Worm (Caenorhabditis elegans) whole organism, L3 larva: ENCODE data around the gene F11E6.10.

ENCODE experiments used
- R02D3.7 ChIP-seq: fragments of 150-350 bp; optimal IDR thresholded peaks from 2 replicates; lab custom pipeline; 2014; ENCODE audit warnings: missing biosample characterization, missing genetic modification characterization
- ceh-16 ChIP-seq: sonication (generic microtip); optimal IDR thresholded peaks from 2 replicates; lab custom pipeline; 2017; ENCODE audit warnings: missing biosample characterization, missing genetic modification characterization
- ceh-28 ChIP-seq: fragments of 150-350 bp; optimal IDR thresholded peaks from 2 replicates; lab custom pipeline; 2014; ENCODE audit warnings: missing biosample characterization, missing genetic modification reagents, missing genetic modification characterization
- ceh-82 ChIP-seq: fragments of 150-350 bp; optimal IDR thresholded peaks from 2 replicates; lab custom pipeline; 2014; ENCODE audit warnings: missing biosample characterization, missing genetic modification characterization
- ceh-9 ChIP-seq: sonication (generic microtip); optimal IDR thresholded peaks from 2 replicates; lab custom pipeline; 2018; ENCODE audit warnings: missing biosample characterization, missing genetic modification characterization
- daf-12 ChIP-seq: fragments of 150-350 bp; optimal IDR thresholded peaks from 2 replicates; lab custom pipeline; 2014; ENCODE audit warnings: missing biosample characterization, missing genetic modification reagents, missing genetic modification characterization
- egl-27 ChIP-seq: sonication (generic microtip); optimal IDR thresholded peaks from 4 replicates; lab custom pipeline; 2017; ENCODE audit warnings: missing biosample characterization, missing genetic modification reagents, missing genetic modification characterization
- elt-3 ChIP-seq, 3 experiments: fragments of 150-350 bp in 1 of 3; sonication (generic microtip) in 2 of 3; optimal IDR thresholded peaks; 2 replicates in 2 of 3; 4 replicates in 1 of 3; lab custom pipeline; 2014 to 2017; ENCODE audit warnings: missing biosample characterization in 3 of 3, missing genetic modification characterization in 3 of 3
- eor-1 ChIP-seq, 2 experiments: fragments of 150-350 bp; optimal IDR thresholded peaks; 2 replicates each; lab custom pipeline; 2014 to 2018; ENCODE audit warnings: missing biosample characterization in 2 of 2, missing genetic modification characterization in 2 of 2
- fkh-10 ChIP-seq: sonication (generic microtip); optimal IDR thresholded peaks from 2 replicates; lab custom pipeline; 2017; ENCODE audit warnings: missing biosample characterization, missing genetic modification reagents, missing genetic modification characterization
- fkh-2 ChIP-seq: fragments of 150-350 bp; optimal IDR thresholded peaks from 2 replicates; lab custom pipeline; 2014; ENCODE audit warnings: missing biosample characterization, missing genetic modification reagents, missing genetic modification characterization
- fos-1 ChIP-seq: fragments of 150-350 bp; optimal IDR thresholded peaks from 2 replicates; lab custom pipeline; 2014; ENCODE audit warnings: missing biosample characterization, missing genetic modification characterization
- jun-1 ChIP-seq: fragments of 150-350 bp; optimal IDR thresholded peaks from 2 replicates; lab custom pipeline; 2014; ENCODE audit warnings: missing biosample characterization, missing genetic modification reagents, missing genetic modification characterization
- lin-15B ChIP-seq: fragments of 150-350 bp; optimal IDR thresholded peaks from 2 replicates; lab custom pipeline; 2014; ENCODE audit warnings: missing biosample characterization, missing genetic modification characterization
- lin-39 ChIP-seq: fragments of 150-350 bp; optimal IDR thresholded peaks from 2 replicates; lab custom pipeline; 2018; ENCODE audit warnings: missing biosample characterization, missing genetic modification reagents, missing genetic modification characterization
- lsy-12 ChIP-seq: sonication (generic microtip); optimal IDR thresholded peaks from 2 replicates; lab custom pipeline; 2016; ENCODE audit warnings: mild to moderate bottlenecking, missing genetic modification characterization, missing compliant biosample characterization
- mml-1 ChIP-seq: fragments of 150-350 bp; sonication (generic microtip); optimal IDR thresholded peaks from 3 replicates; lab custom pipeline; 2014; ENCODE audit warnings: missing biosample characterization, missing genetic modification characterization
- nfya-1 ChIP-seq: sonication (generic microtip); optimal IDR thresholded peaks from 2 replicates; lab custom pipeline; 2017; ENCODE audit warnings: missing genetic modification characterization, mild to moderate bottlenecking, missing compliant biosample characterization, antibody characterized with exemption, moderate library complexity; ENCODE audit not compliant: insufficient read depth
- nhr-11 ChIP-seq: fragments of 150-350 bp; optimal IDR thresholded peaks from 2 replicates; lab custom pipeline; 2014; ENCODE audit warnings: missing biosample characterization, missing genetic modification characterization
- nhr-12 ChIP-seq: fragments of 150-350 bp; optimal IDR thresholded peaks from 2 replicates; lab custom pipeline; 2014; ENCODE audit warnings: missing biosample characterization, missing genetic modification characterization
- nhr-23 ChIP-seq: fragments of 150-350 bp; optimal IDR thresholded peaks from 2 replicates; lab custom pipeline; 2014; ENCODE audit warnings: missing biosample characterization, missing genetic modification reagents, missing genetic modification characterization
- nhr-25 ChIP-seq: sonication (generic microtip); optimal IDR thresholded peaks from 2 replicates; lab custom pipeline; 2017; ENCODE audit warnings: missing biosample characterization, missing genetic modification characterization
- nhr-43 ChIP-seq: sonication (generic microtip); optimal IDR thresholded peaks from 2 replicates; lab custom pipeline; 2016; ENCODE audit warnings: mild to moderate bottlenecking, missing genetic modification characterization, missing compliant biosample characterization; ENCODE audit not compliant: poor library complexity, severe bottlenecking
- nhr-76 ChIP-seq: fragments of 150-350 bp; sonication (generic microtip); optimal IDR thresholded peaks from 5 replicates; lab custom pipeline; 2014; ENCODE audit warnings: missing biosample characterization, missing genetic modification characterization
- nhr-77 ChIP-seq: fragments of 150-350 bp; optimal IDR thresholded peaks from 2 replicates; lab custom pipeline; 2014; ENCODE audit warnings: missing biosample characterization, missing genetic modification characterization
- pha-4 ChIP-seq: fragments of 150-350 bp; optimal IDR thresholded peaks from 2 replicates; lab custom pipeline; 2014; ENCODE audit warnings: missing biosample characterization, missing genetic modification reagents, missing genetic modification characterization
- pqm-1 ChIP-seq: fragments of 150-350 bp; optimal IDR thresholded peaks from 2 replicates; lab custom pipeline; 2017; ENCODE audit warnings: missing biosample characterization, missing genetic modification characterization, inconsistent platforms
- sea-2 ChIP-seq: fragments of 150-350 bp; sonication (generic microtip); optimal IDR thresholded peaks from 4 replicates; lab custom pipeline; 2014; ENCODE audit warnings: missing biosample characterization, missing genetic modification reagents, missing genetic modification characterization
- skn-1 ChIP-seq: fragments of 150-350 bp; optimal IDR thresholded peaks from 2 replicates; lab custom pipeline; 2014; ENCODE audit warnings: missing biosample characterization, missing genetic modification characterization
- snpc-4 ChIP-seq: fragments of 150-350 bp; optimal IDR thresholded peaks from 2 replicates; lab custom pipeline; 2014; ENCODE audit warnings: missing biosample characterization, missing genetic modification characterization
- tbx-2 ChIP-seq: sonication (generic microtip); optimal IDR thresholded peaks from 2 replicates; lab custom pipeline; 2016; ENCODE audit warnings: mild to moderate bottlenecking, missing genetic modification characterization, missing compliant biosample characterization
- unc-39 ChIP-seq: sonication (generic microtip); optimal IDR thresholded peaks from 4 replicates; lab custom pipeline; 2017; ENCODE audit warnings: missing biosample characterization, missing genetic modification characterization
- unc-62 ChIP-seq: fragments of 150-350 bp; sonication (generic microtip); optimal IDR thresholded peaks from 4 replicates; lab custom pipeline; 2014; ENCODE audit warnings: missing biosample characterization, missing genetic modification reagents, missing genetic modification characterization
- zag-1 ChIP-seq: fragments of 150-350 bp; optimal IDR thresholded peaks from 2 replicates; lab custom pipeline; 2014; ENCODE audit warnings: missing biosample characterization, missing genetic modification characterization
- ztf-4 ChIP-seq: fragments of 150-350 bp; optimal IDR thresholded peaks from 2 replicates; lab custom pipeline; 2014; ENCODE audit warnings: missing biosample characterization, missing genetic modification characterization

The F11E6.10 gene

ce11 chrIV:17453996-17454395 lies 9.0 kb downstream of the F11E6.10 start:
- TF ChIP-seq fos-1 (no peak), mml-1 (tag; lab: Kevin White, UChicago) (no peak), unc-62 (no peak), jun-1 (tag; lab: Kevin White, UChicago) (no peak), nfya-1 (no peak), fkh-10 (GFP tag; lab: Kevin White, UChicago) (no peak), nhr-11 (tag; lab: Kevin White, UChicago) (no peak), nhr-12 (tag; lab: Kevin White, UChicago) (no peak), egl-27 (tag; lab: Kevin White, UChicago) (no peak), ceh-16 (no peak), elt-3 (tag; optimal IDR thresholded peaks at IDR 0.05; lab: Kevin White, UChicago) (no peak), R02D3.7 (tag; lab: Kevin White, UChicago) (no peak), nhr-76 (tag; lab: Kevin White, UChicago) (no peak)

- no peak for TF ChIP-seq pqm-1 (tag; lab: Kevin White, UChicago)
- TF ChIP-seq nfya-1: no peak
- TF ChIP-seq sea-2 (GFP tag; lab: Kevin White, UChicago): no peak
- TF ChIP-seq egl-27 (tag; lab: Kevin White, UChicago): no peak
- no peak for TF ChIP-seq nhr-43 (tag; lab: Kevin White, UChicago)
- TF ChIP-seq ceh-9 (tag; lab: Kevin White, UChicago): no peak
- TF ChIP-seq unc-39 (tag; lab: Kevin White, UChicago): no peak
- TF ChIP-seq lin-39 (tag; lab: Kevin White, UChicago): no peak
- no peak for TF ChIP-seq nhr-23 (tag; lab: Kevin White, UChicago)
- TF ChIP-seq ceh-16: no peak
- TF ChIP-seq nhr-25 (tag; lab: Kevin White, UChicago): no peak
- no peak for TF ChIP-seq ceh-28 (tag; lab: Kevin White, UChicago)
- no peak for TF ChIP-seq fkh-10 (GFP tag; lab: Kevin White, UChicago)
- TF ChIP-seq fkh-2 (tag; lab: Kevin White, UChicago): no peak
- no peak for TF ChIP-seq tbx-2 (tag; lab: Kevin White, UChicago)
- no peak for TF ChIP-seq nhr-11 (tag; lab: Kevin White, UChicago)
- no peak for TF ChIP-seq snpc-4
- TF ChIP-seq ceh-82 (tag; lab: Kevin White, UChicago): no peak
- TF ChIP-seq pha-4 (tag; lab: Kevin White, UChicago): no peak
Measured at ce11 chrIV:17453200-17453599, 9.8 kb downstream of the F11E6.10 start.

- TF ChIP-seq ceh-28 (tag; lab: Kevin White, UChicago) (no peak), nfya-1 (no peak), elt-3 (tag; optimal IDR thresholded peaks at IDR 0.05; lab: Kevin White, UChicago) (no peak), snpc-4 (no peak), ztf-4 (tag; lab: Kevin White, UChicago) (no peak), eor-1 (tag; optimal IDR thresholded peaks at IDR 0.05; lab: Kevin White, UChicago) (no peak), mml-1 (tag; lab: Kevin White, UChicago) (no peak), jun-1 (tag; lab: Kevin White, UChicago) (no peak), unc-62 (no peak), zag-1 (tag; lab: Kevin White, UChicago) (no peak), lin-15B (no peak), nhr-43 (tag; lab: Kevin White, UChicago) (no peak), nhr-23 (tag; lab: Kevin White, UChicago) (no peak), skn-1 (tag; lab: Kevin White, UChicago) (no peak)
Measured at ce11 chrIV:17450443-17450842, 12.5 kb downstream of the F11E6.10 start, which contains the start of gene F11E6.8. F11E6.8 (minus strand) TSS chrIV:17450543.

ce11 chrIV:17448319-17448718 lies 14.6 kb downstream of the F11E6.10 start:
- TF ChIP-seq daf-12 (tag; lab: Kevin White, UChicago) (no peak), lsy-12 (no peak), pha-4 (tag; lab: Kevin White, UChicago) (peak; percentile 66), nhr-11 (tag; lab: Kevin White, UChicago) (no peak), nhr-77 (tag; lab: Kevin White, UChicago) (no peak)
